Worm (Caenorhabditis elegans) whole organism, L3 larva: ENCODE data around the gene F19G12.9.

ENCODE experiments used
- fkh-10 ChIP-seq: sonication (generic microtip); optimal IDR thresholded peaks from 2 replicates; lab custom pipeline; 2017; ENCODE audit warnings: missing biosample characterization, missing genetic modification reagents, missing genetic modification characterization
- nhr-23 ChIP-seq: fragments of 150-350 bp; optimal IDR thresholded peaks from 2 replicates; lab custom pipeline; 2014; ENCODE audit warnings: missing biosample characterization, missing genetic modification reagents, missing genetic modification characterization

The F19G12.9 gene

ce11 chrX:1468057-1468456 lies 49.0 kb downstream of the F19G12.9 start:
- TF ChIP-seq fkh-10 (GFP tag; lab: Kevin White, UChicago): peak; percentile 79
- TF ChIP-seq nhr-23: no peak
